Worm (Caenorhabditis elegans): Measurements from ENCODE around the gene Y71H2AM.6.

Gene Y71H2AM.6

ce11 chrIII:2794057-2794456 lies 13.2 kb downstream of the Y71H2AM.6 start:
- TF ChIP-seq ceh-20 (GFP tag; IDR thresholded peaks at IDR 0.05) (no peak), aha-1 (tag) (peak; percentile 74)

ce11 chrIII:2795442-2796023 lies 14.7 kb downstream of the Y71H2AM.6 start:
- TF ChIP-seq egl-27 (tag; optimal IDR thresholded peaks at IDR 0.05): no peak
- no peak for TF ChIP-seq dve-1 (tag; optimal IDR thresholded peaks at IDR 0.05; ENCODE audit: insufficient read depth)
- no peak for TF ChIP-seq attf-4 (tag; optimal IDR thresholded peaks at IDR 0.05)
- no peak for TF ChIP-seq jun-1 (tag; optimal IDR thresholded peaks at IDR 0.05)
- TF ChIP-seq lir-3 (tag; optimal IDR thresholded peaks at IDR 0.05): no peak
- TF ChIP-seq arid-1 (GFP tag; conservative IDR thresholded peaks at IDR 0.05): 0 out of 2 replicates have a peak, but pooled peaks have one; percentile 20
- peak; percentile 45 for TF ChIP-seq set-16 (GFP tag; IDR thresholded peaks at IDR 0.05)
- no peak for TF ChIP-seq hlh-30 (tag; optimal IDR thresholded peaks at IDR 0.05; ENCODE audit: insufficient read depth)
- TF ChIP-seq Y48G9A.11 (GFP tag; IDR thresholded peaks at IDR 0.05): peak; percentile 49; the same call in 1 of the 2 replicates
- 0 out of 2 replicates have a peak, but pooled peaks have one; percentile 28 for TF ChIP-seq pha-4 (GFP tag; IDR thresholded peaks at IDR 0.05)
- TF ChIP-seq pha-4 (tag; optimal IDR thresholded peaks at IDR 0.05): no peak
- TF ChIP-seq lin-38 (GFP tag; IDR thresholded peaks at IDR 0.05): peak; percentile 68
- no peak for TF ChIP-seq lin-39 (tag; optimal IDR thresholded peaks at IDR 0.05)

ce11 chrIII:2797463-2797862 lies 16.6 kb downstream of the Y71H2AM.6 start:
- TF ChIP-seq egl-43 (GFP tag; IDR thresholded peaks at IDR 0.05) (peak; percentile 60; the same call in 1 of the 2 replicates), lin-38 (GFP tag; IDR thresholded peaks at IDR 0.05) (peak; percentile 11; the same call in 1 of the 2 replicates), set-16 (GFP tag; IDR thresholded peaks at IDR 0.05) (peak; percentile 44; the same call in 1 of the 2 replicates)

- TF ChIP-seq unc-130 (GFP tag; optimal IDR thresholded peaks at IDR 0.05) (no peak), ces-1 (GFP tag; optimal IDR thresholded peaks at IDR 0.05) (no peak), daf-8 (GFP tag; IDR thresholded peaks at IDR 0.05) (no peak), mxl-3 (GFP tag; optimal IDR thresholded peaks at IDR 0.05) (no peak), Y48G9A.11 (GFP tag; IDR thresholded peaks at IDR 0.05) (no peak), dmd-9 (GFP tag; IDR thresholded peaks at IDR 0.05) (no peak), ztf-11 (tag; optimal IDR thresholded peaks at IDR 0.05) (no peak), F37D6.2 (tag; optimal IDR thresholded peaks at IDR 0.05) (no peak), nhr-237 (tag; optimal IDR thresholded peaks at IDR 0.05) (no peak), lin-39 (tag; optimal IDR thresholded peaks at IDR 0.05) (no peak), arid-1 (GFP tag; conservative IDR thresholded peaks at IDR 0.05) (no peak)
Measured at ce11 chrIII:2800743-2801142, 19.9 kb downstream of the Y71H2AM.6 start.

ce11 chrIII:2801800-2802515 lies 21.1 kb downstream of the Y71H2AM.6 start, which contains the start of the genes twk-45 and Y71H2AM.25:
twk-45 (minus strand) TSS chrIII:2801900.
Y71H2AM.25 (plus strand) TSS chrIII:2802465.
- TF ChIP-seq lsy-2 (tag; optimal IDR thresholded peaks at IDR 0.05) (no peak), aha-1 (tag) (peak; percentile 13)

ce11 chrIII:2804461-2804860 lies 23.6 kb downstream of the Y71H2AM.6 start:
- TF ChIP-seq arid-1 (GFP tag; conservative IDR thresholded peaks at IDR 0.05) (no peak), madf-5 (GFP tag; IDR thresholded peaks at IDR 0.05) (no peak), mes-2 (tag; optimal IDR thresholded peaks at IDR 0.05; ENCODE audit: poor library complexity, severe bottlenecking) (peak; percentile 47), pha-4 (GFP tag; IDR thresholded peaks at IDR 0.05) (no peak), pha-4 (tag; optimal IDR thresholded peaks at IDR 0.05) (peak; percentile 82), ama-1 (optimal IDR thresholded peaks at IDR 0.05) (no peak), nhr-77 (tag; optimal IDR thresholded peaks at IDR 0.05) (no peak), fkh-10 (GFP tag; optimal IDR thresholded peaks at IDR 0.05) (no peak), egl-43 (GFP tag; IDR thresholded peaks at IDR 0.05) (no peak), mep-1 (tag; optimal IDR thresholded peaks at IDR 0.05) (peak; percentile 69), mdt-29 (GFP tag; IDR thresholded peaks at IDR 0.05) (no peak), dve-1 (tag; optimal IDR thresholded peaks at IDR 0.05; ENCODE audit: insufficient read depth) (peak; percentile 71), snpc-1.2 (GFP tag; IDR thresholded peaks at IDR 0.05) (no peak), aha-1 (tag) (peak; percentile 80), lin-1 (GFP tag; IDR thresholded peaks at IDR 0.05) (no peak), lin-38 (GFP tag; IDR thresholded peaks at IDR 0.05) (peak; percentile 54), nhr-76 (tag; optimal IDR thresholded peaks at IDR 0.05) (no peak), dmd-6 (GFP tag; IDR thresholded peaks at IDR 0.05) (0 out of 2 replicates have a peak, but pooled peaks have one; percentile 25), F49E8.2 (tag; optimal IDR thresholded peaks at IDR 0.05; ENCODE audit: borderline replicate concordance) (no peak), daf-19 (GFP tag; conservative IDR thresholded peaks at IDR 0.05) (no peak), lin-29 (GFP tag; IDR thresholded peaks at IDR 0.05) (no peak)

Measured in whole organism, L4 larva.